Fruit fly (Drosophila melanogaster) whole organism, embryonic: Measurements from ENCODE around the gene CG8483.
A peak's percentile ranks its signal among the peaks of the same experiment; 100 is the strongest.

ENCODE experiments used
- CG10147 ChIP-seq: fragments of 200-800 bp; sonication (Bioruptor generic); optimal IDR thresholded peaks from 2 replicates; lab custom pipeline; 2019; ENCODE audit warnings: missing biosample characterization, mild to moderate bottlenecking, missing genetic modification characterization, moderate library complexity
- CG10462 ChIP-seq: fragments of 200-800 bp; sonication (Bioruptor generic); optimal IDR thresholded peaks from 2 replicates; lab custom pipeline; 2016; ENCODE audit warnings: missing biosample characterization, missing genetic modification characterization
- CG10543 ChIP-seq: fragments of 200-800 bp; sonication (Bioruptor generic); optimal IDR thresholded peaks from 3 replicates; lab custom pipeline; 2017; ENCODE audit warnings: missing biosample characterization, mild to moderate bottlenecking, missing genetic modification characterization, moderate library complexity
- CG10979 ChIP-seq: fragments of 200-800 bp; sonication (Bioruptor generic); optimal IDR thresholded peaks from 2 replicates; lab custom pipeline; 2018; ENCODE audit warnings: missing biosample characterization, mild to moderate bottlenecking, missing genetic modification characterization, moderate library complexity
- CG11093 ChIP-seq: fragments of 200-800 bp; sonication (Bioruptor generic); IDR thresholded peaks from 3 replicates; pipeline ENCODE4 v1.3.6; 2022; ENCODE audit warnings: missing biosample characterization, missing genetic modification characterization
- CG12299 ChIP-seq: fragments of 200-800 bp; sonication (Bioruptor generic); optimal IDR thresholded peaks from 2 replicates; lab custom pipeline; 2018; ENCODE audit warnings: missing biosample characterization, mild to moderate bottlenecking, missing genetic modification characterization
- CG12744 ChIP-seq: fragments of 200-800 bp; sonication (Bioruptor generic); optimal IDR thresholded peaks from 2 replicates; lab custom pipeline; 2016; ENCODE audit warnings: missing biosample characterization, missing genetic modification characterization
- CG12769 ChIP-seq: fragments of 200-800 bp; sonication (Bioruptor generic); optimal IDR thresholded peaks from 2 replicates; lab custom pipeline; 2019; ENCODE audit warnings: missing biosample characterization, mild to moderate bottlenecking, missing genetic modification characterization, moderate library complexity
- CG14710 ChIP-seq: fragments of 200-800 bp; sonication (Bioruptor generic); optimal IDR thresholded peaks from 3 replicates; lab custom pipeline; 2019; ENCODE audit warnings: missing biosample characterization, mild to moderate bottlenecking, missing genetic modification characterization, moderate library complexity
- CG14965 ChIP-seq: fragments of 200-800 bp; sonication (Bioruptor generic); optimal IDR thresholded peaks from 2 replicates; lab custom pipeline; 2016; ENCODE audit warnings: missing biosample characterization, missing genetic modification characterization, borderline replicate concordance
- CG17912 ChIP-seq: fragments of 200-800 bp; sonication (Bioruptor generic); optimal IDR thresholded peaks from 2 replicates; lab custom pipeline; 2018; ENCODE audit warnings: missing biosample characterization, mild to moderate bottlenecking, missing genetic modification characterization
- CG2199 ChIP-seq: fragments of 200-800 bp; sonication (Bioruptor generic); IDR thresholded peaks from 3 replicates; pipeline ENCODE4 v1.3.6; 2022; ENCODE audit warnings: missing biosample characterization, missing genetic modification characterization
- CG31365 ChIP-seq: fragments of 200-800 bp; sonication (Bioruptor generic); optimal IDR thresholded peaks from 2 replicates; lab custom pipeline; 2018; ENCODE audit warnings: missing biosample characterization, mild to moderate bottlenecking, missing genetic modification characterization
- CG3407 ChIP-seq: fragments of 200-800 bp; sonication (Bioruptor generic); optimal IDR thresholded peaks from 2 replicates; lab custom pipeline; 2018; ENCODE audit warnings: missing biosample characterization, mild to moderate bottlenecking, missing genetic modification characterization
- CG34422 ChIP-seq: fragments of 200-800 bp; sonication (Bioruptor generic); IDR thresholded peaks from 3 replicates; pipeline ENCODE4 v1.3.6; 2022; ENCODE audit warnings: missing biosample characterization, missing genetic modification characterization
- CG43689 ChIP-seq: fragments of 200-800 bp; sonication (Bioruptor generic); IDR thresholded peaks from 2 replicates; pipeline ENCODE4 v1.3.6; 2022; ENCODE audit warnings: missing biosample characterization, missing genetic modification characterization
- CG4617 ChIP-seq: fragments of 200-800 bp; sonication (Bioruptor generic); optimal IDR thresholded peaks from 3 replicates; lab custom pipeline; 2016; ENCODE audit warnings: missing biosample characterization, missing genetic modification characterization, borderline replicate concordance
- CG6813 ChIP-seq: fragments of 200-800 bp; sonication (Bioruptor generic); optimal IDR thresholded peaks from 2 replicates; lab custom pipeline; 2017; ENCODE audit warnings: missing biosample characterization, missing genetic modification characterization, mild to moderate bottlenecking, moderate library complexity, missing genetic modification reagents
- CG7928 ChIP-seq: fragments of 200-800 bp; sonication (Bioruptor generic); optimal IDR thresholded peaks from 2 replicates; lab custom pipeline; 2017; ENCODE audit warnings: missing biosample characterization, mild to moderate bottlenecking, missing genetic modification characterization
- CG7987 ChIP-seq: fragments of 200-800 bp; sonication (Bioruptor generic); optimal IDR thresholded peaks from 2 replicates; lab custom pipeline; 2018; ENCODE audit warnings: missing biosample characterization, mild to moderate bottlenecking, missing genetic modification characterization, moderate library complexity
- CkIIα-i1 ChIP-seq: fragments of 200-800 bp; sonication (Bioruptor generic); IDR thresholded peaks from 2 replicates; pipeline ENCODE4 v1.3.6; 2022; ENCODE audit warnings: missing biosample characterization, missing genetic modification characterization
- D19A ChIP-seq: fragments of 200-800 bp; optimal IDR thresholded peaks from 3 replicates; lab custom pipeline; 2019; ENCODE audit warnings: missing biosample characterization, mild to moderate bottlenecking, missing genetic modification characterization, moderate library complexity
- Fer2 ChIP-seq: fragments of 200-800 bp; sonication (Bioruptor generic); optimal IDR thresholded peaks from 2 replicates; lab custom pipeline; 2018; ENCODE audit warnings: missing biosample characterization, mild to moderate bottlenecking, missing genetic modification characterization, moderate library complexity
- HHEX ChIP-seq: fragments of 200-800 bp; sonication (Bioruptor generic); optimal IDR thresholded peaks from 3 replicates; lab custom pipeline; 2017; ENCODE audit warnings: missing biosample characterization, mild to moderate bottlenecking, missing genetic modification characterization, missing genetic modification reagents
- HLH3B ChIP-seq: fragments of 200-800 bp; sonication (Bioruptor generic); IDR thresholded peaks from 2 replicates; pipeline ENCODE4 v1.3.6; 2022; ENCODE audit warnings: missing biosample characterization, missing genetic modification characterization
- Hand ChIP-seq: fragments of 200-800 bp; sonication (Bioruptor generic); optimal IDR thresholded peaks from 2 replicates; lab custom pipeline; 2017; ENCODE audit warnings: mild to moderate bottlenecking, missing biosample characterization, missing genetic modification reagents, missing genetic modification characterization
- MTF-1 ChIP-seq: fragments of 200-800 bp; sonication (Bioruptor generic); optimal IDR thresholded peaks from 2 replicates; lab custom pipeline; 2018; ENCODE audit warnings: missing biosample characterization, mild to moderate bottlenecking, missing genetic modification characterization, borderline replicate concordance
- Mad ChIP-seq: fragments of 200-800 bp; sonication (Bioruptor generic); optimal IDR thresholded peaks from 2 replicates; lab custom pipeline; 2016; ENCODE audit warnings: missing biosample characterization, missing genetic modification characterization
- Meics ChIP-seq: fragments of 200-800 bp; sonication (Bioruptor generic); optimal IDR thresholded peaks from 2 replicates; lab custom pipeline; 2017; ENCODE audit warnings: missing biosample characterization, mild to moderate bottlenecking, missing genetic modification characterization
- Mes4 ChIP-seq: fragments of 200-800 bp; sonication (Bioruptor generic); optimal IDR thresholded peaks from 2 replicates; lab custom pipeline; 2016; ENCODE audit warnings: missing biosample characterization, missing genetic modification characterization
- Nf-YB ChIP-seq: fragments of 200-800 bp; sonication (Bioruptor generic); optimal IDR thresholded peaks from 3 replicates; lab custom pipeline; 2019; ENCODE audit warnings: missing biosample characterization, mild to moderate bottlenecking, missing genetic modification characterization, moderate library complexity
- Ravus ChIP-seq: fragments of 200-800 bp; sonication (Bioruptor generic); IDR thresholded peaks from 2 replicates; pipeline ENCODE4 v1.3.6; 2022; ENCODE audit warnings: missing biosample characterization, missing genetic modification characterization
- Rfx ChIP-seq: fragments of 200-800 bp; sonication (Bioruptor generic); IDR thresholded peaks from 2 replicates; pipeline ENCODE4 v1.3.6; 2022; ENCODE audit warnings: missing biosample characterization, missing genetic modification characterization
- Tbp ChIP-seq: fragments of >200 bp; optimal IDR thresholded peaks from 2 replicates; lab custom pipeline; 2018; ENCODE audit warnings: missing biosample characterization, missing genetic modification characterization
- ash1 ChIP-seq: fragments of 200-800 bp; sonication (Bioruptor generic); optimal IDR thresholded peaks from 2 replicates; lab custom pipeline; 2018; ENCODE audit warnings: missing biosample characterization, mild to moderate bottlenecking, missing genetic modification characterization
- bsh ChIP-seq, 2 experiments: fragments of 200-800 bp; sonication (Bioruptor generic); optimal IDR thresholded peaks; 2 replicates each; lab custom pipeline; 2017 to 2018; ENCODE audit warnings: mild to moderate bottlenecking in 2 of 2, missing biosample characterization in 2 of 2, missing genetic modification characterization in 2 of 2, moderate library complexity in 1 of 2
- croc ChIP-seq: fragments of 200-800 bp; sonication (Bioruptor generic); conservative IDR thresholded peaks from 3 replicates; pipeline ENCODE4 v1.3.6; 2022; ENCODE audit warnings: missing biosample characterization, missing genetic modification characterization
- dan ChIP-seq: fragments of 200-800 bp; sonication (Bioruptor generic); IDR thresholded peaks from 2 replicates; pipeline ENCODE4 v1.3.6; 2022; ENCODE audit warnings: missing biosample characterization, missing genetic modification characterization
- her ChIP-seq: fragments of 200-800 bp; sonication (Bioruptor generic); optimal IDR thresholded peaks from 2 replicates; lab custom pipeline; 2016; ENCODE audit warnings: missing biosample characterization, missing genetic modification characterization
- hth ChIP-seq: fragments of >200 bp; optimal IDR thresholded peaks from 2 replicates; lab custom pipeline; 2017; ENCODE audit warnings: inconsistent platforms
- lola ChIP-seq, 3 experiments: fragments of >200 bp in 2 of 3; fragments of 200-800 bp in 1 of 3; sonication (Bioruptor generic) in 1 of 3; optimal IDR thresholded peaks; 2 replicates each; lab custom pipeline; 2017 to 2019; ENCODE audit warnings: missing biosample characterization in 3 of 3, missing genetic modification characterization in 3 of 3, mild to moderate bottlenecking in 1 of 3, moderate library complexity in 1 of 3
- pnt ChIP-seq: fragments of 200-800 bp; sonication (Bioruptor generic); optimal IDR thresholded peaks from 3 replicates; lab custom pipeline; 2016; ENCODE audit warnings: missing biosample characterization, missing genetic modification characterization
- row ChIP-seq: fragments of 200-800 bp; sonication (Bioruptor generic); IDR thresholded peaks from 3 replicates; pipeline ENCODE4 v1.3.6; 2022; ENCODE audit warnings: missing biosample characterization, missing genetic modification characterization
- sna ChIP-seq: fragments of 200-800 bp; sonication (Bioruptor generic); IDR thresholded peaks from 2 replicates; pipeline ENCODE4 v1.3.6; 2022; ENCODE audit warnings: missing biosample characterization, missing genetic modification characterization; ENCODE audit not compliant: partially characterized antibody
- trh ChIP-seq: fragments of 200-800 bp; sonication (Bioruptor generic); optimal IDR thresholded peaks from 2 replicates; lab custom pipeline; 2016; ENCODE audit warnings: missing biosample characterization, missing genetic modification characterization
- zen ChIP-seq: fragments of 200-800 bp; sonication (Bioruptor generic); optimal IDR thresholded peaks from 3 replicates; lab custom pipeline; 2018; ENCODE audit warnings: missing biosample characterization, mild to moderate bottlenecking, missing genetic modification characterization, moderate library complexity

CG8483 gene

dm6 chr3R:13260114-13260673 is 45.9 kb upstream of the CG8483 start, which contains the start of gene CG11686 (continued):
- TF ChIP-seq CG2199 (GFP tag; lab: Robert Waterston, UW) (0 out of 3 replicates have a peak, but pooled peaks have one; percentile 30), CG31365 (no peak), CG14965 (GFP tag; lab: Kevin White, UChicago) (no peak), CG34422 (GFP tag; lab: Robert Waterston, UW) (peak; percentile 75; the same call in 1 of the 3 replicates), Hand (GFP tag; lab: Kevin White, UChicago) (no peak), lola (GFP tag; optimal IDR thresholded peaks at IDR 0.05; lab: Kevin White, UChicago) (no peak), CkIIα-i1 (no peak), Ravus (GFP tag; lab: Robert Waterston, UW) (no peak), croc (GFP tag; lab: Robert Waterston, UW) (no peak), zen (no peak), CG12299 (tag; lab: Kevin White, UChicago) (no peak), pnt (GFP tag; lab: Kevin White, UChicago) (no peak), CG17912 (GFP tag; lab: Kevin White, UChicago) (no peak), sna (GFP tag; lab: Robert Waterston, UW) (no peak; the same call in 1 of the 2 replicates), Meics (GFP tag; lab: Kevin White, UChicago) (peak; percentile 39), ash1 (GFP tag; lab: Kevin White, UChicago) (no peak), CG12769 (peak; percentile 4), CG12744 (GFP tag; lab: Kevin White, UChicago) (no peak), CG14710 (tag; lab: Kevin White, UChicago) (no peak), CG3407 (GFP tag; lab: Kevin White, UChicago) (no peak), her (GFP tag; lab: Kevin White, UChicago) (no peak), row (GFP tag; lab: Robert Waterston, UW) (peak; percentile 90), CG43689 (GFP tag; lab: Robert Waterston, UW) (no peak), CG7987 (GFP tag; lab: Kevin White, UChicago) (no peak), Fer2 (tag; lab: Kevin White, UChicago) (no peak), CG4617 (GFP tag; lab: Kevin White, UChicago) (no peak), HHEX (no peak), D19A (no peak), CG11093 (GFP tag; lab: Robert Waterston, UW) (no peak), Tbp (GFP tag; lab: Kevin White, UChicago) (no peak), CG10462 (GFP tag; lab: Kevin White, UChicago) (no peak), HLH3B (GFP tag; lab: Robert Waterston, UW) (no peak), Rfx (0 out of 2 replicates have a peak, but pooled peaks have one; percentile 6), bsh (GFP tag; optimal IDR thresholded peaks at IDR 0.05; lab: Kevin White, UChicago) (peak in 1 of 2 experiments; percentile 45), Nf-YB (GFP tag; lab: Kevin White, UChicago) (no peak), dan (GFP tag; lab: Robert Waterston, UW) (no peak), Mad (no peak), CG10147 (GFP tag; lab: Kevin White, UChicago) (peak; percentile 1), CG10979 (tag; lab: Kevin White, UChicago) (peak; percentile 24), hth (no peak), trh (GFP tag; lab: Kevin White, UChicago) (no peak), CG10543 (GFP tag; lab: Kevin White, UChicago) (no peak), Mes4 (GFP tag; lab: Kevin White, UChicago) (no peak), MTF-1 (GFP tag; lab: Kevin White, UChicago) (peak; percentile 17), CG7928 (GFP tag; lab: Kevin White, UChicago) (no peak), CG6813 (GFP tag; lab: Kevin White, UChicago) (peak; percentile 6)
